Worm (Caenorhabditis elegans) whole organism, L1 larva: Measurements from ENCODE around the gene F59G1.8.

Experiments used
- C04F5.9 ChIP-seq: sonication (generic microtip); optimal IDR thresholded peaks from 2 replicates; lab custom pipeline; 2016; ENCODE audit warnings: missing genetic modification characterization, missing compliant biosample characterization
- C16A3.4 ChIP-seq: fragments of 150-350 bp; optimal IDR thresholded peaks from 2 replicates; lab custom pipeline; 2014; ENCODE audit warnings: missing biosample characterization, missing genetic modification characterization
- aha-1 ChIP-seq: fragments of 150-350 bp; optimal IDR thresholded peaks from 2 replicates; lab custom pipeline; 2014; ENCODE audit warnings: missing biosample characterization, missing genetic modification characterization
- alr-1 ChIP-seq: fragments of 200-800 bp; sonication (Bioruptor generic); optimal IDR thresholded peaks from 2 replicates; lab custom pipeline; 2018; ENCODE audit warnings: borderline replicate concordance, mild to moderate bottlenecking, missing genetic modification characterization, missing compliant biosample characterization
- ama-1 ChIP-seq: fragments of 150-350 bp; optimal IDR thresholded peaks from 2 replicates; lab custom pipeline; 2014
- blmp-1 ChIP-seq: fragments of 150-350 bp; optimal IDR thresholded peaks from 2 replicates; lab custom pipeline; 2014; ENCODE audit warnings: missing biosample characterization, missing genetic modification characterization
- ceh-63 ChIP-seq: fragments of 200-800 bp; sonication (Bioruptor generic); optimal IDR thresholded peaks from 2 replicates; lab custom pipeline; 2018; ENCODE audit warnings: mild to moderate bottlenecking, missing genetic modification characterization, missing compliant biosample characterization
- ceh-8 ChIP-seq: fragments of 200-800 bp; sonication (Bioruptor generic); optimal IDR thresholded peaks from 2 replicates; lab custom pipeline; 2018; ENCODE audit warnings: mild to moderate bottlenecking, missing genetic modification characterization, moderate library complexity, missing compliant biosample characterization
- ceh-82 ChIP-seq, 3 experiments: fragments of 150-350 bp in 1 of 3; sonication (generic microtip) in 2 of 3; optimal IDR thresholded peaks; 2 replicates each; lab custom pipeline; 2014 to 2017; ENCODE audit warnings: missing biosample characterization in 3 of 3, missing genetic modification characterization in 3 of 3
- ceh-90 ChIP-seq: sonication (generic microtip); optimal IDR thresholded peaks from 2 replicates; lab custom pipeline; 2016; ENCODE audit warnings: missing genetic modification characterization, missing compliant biosample characterization
- ces-1 ChIP-seq: fragments of 150-350 bp; optimal IDR thresholded peaks from 2 replicates; lab custom pipeline; 2014; ENCODE audit warnings: missing biosample characterization, missing genetic modification reagents, missing genetic modification characterization
- efl-1 ChIP-seq, 4 experiments: fragments of 150-350 bp; optimal IDR thresholded peaks in 3 of 4; peaks in 1 of 4; 1 replicate in 1 of 4; 2 replicates in 3 of 4; lab custom pipeline; 2014; ENCODE audit warnings: missing biosample characterization in 2 of 4, missing genetic modification characterization in 2 of 4, missing genetic modification reagents in 2 of 4
- efl-3 ChIP-seq: fragments of 200-800 bp; sonication (Bioruptor generic); optimal IDR thresholded peaks from 2 replicates; lab custom pipeline; 2018; ENCODE audit warnings: mild to moderate bottlenecking, missing genetic modification characterization, missing compliant biosample characterization
- egl-13 ChIP-seq: sonication (generic microtip); optimal IDR thresholded peaks from 2 replicates; lab custom pipeline; 2016; ENCODE audit warnings: missing genotype, missing genetic modification reagents, missing genetic modification characterization, missing compliant biosample characterization
- egl-27 ChIP-seq, 2 experiments: fragments of 150-350 bp in 1 of 2; sonication (generic microtip); optimal IDR thresholded peaks; 3 replicates each; lab custom pipeline; 2017 to 2018; ENCODE audit warnings: missing biosample characterization in 2 of 2, missing genetic modification characterization in 2 of 2, missing genetic modification reagents in 2 of 2
- elt-2 ChIP-seq: sonication (generic microtip); optimal IDR thresholded peaks from 2 replicates; lab custom pipeline; 2016; ENCODE audit warnings: missing genetic modification characterization, mild to moderate bottlenecking, inconsistent platforms, missing compliant biosample characterization, missing genetic modification reagents
- elt-3 ChIP-seq, 6 experiments: fragments of 150-350 bp in 1 of 6; sonication (generic microtip); optimal IDR thresholded peaks; 2 replicates each; lab custom pipeline; 2017 to 2018; ENCODE audit warnings: missing biosample characterization in 6 of 6, missing genetic modification characterization in 6 of 6, inconsistent platforms in 1 of 6
- ets-5 ChIP-seq: fragments of 200-800 bp; sonication (Bioruptor generic); IDR thresholded peaks from 2 replicates; pipeline ENCODE4 v1.3.6; 2022; ENCODE audit warnings: missing genetic modification characterization, missing compliant biosample characterization
- fkh-4 ChIP-seq: sonication (generic microtip); optimal IDR thresholded peaks from 2 replicates; lab custom pipeline; 2016; ENCODE audit warnings: missing compliant biosample characterization, missing genetic modification characterization, borderline replicate concordance
- fkh-8 ChIP-seq: sonication (generic microtip); optimal IDR thresholded peaks from 2 replicates; lab custom pipeline; 2016; ENCODE audit warnings: mild to moderate bottlenecking, missing genetic modification characterization, missing compliant biosample characterization
- fos-1 ChIP-seq: fragments of 150-350 bp; optimal IDR thresholded peaks from 2 replicates; lab custom pipeline; 2014; ENCODE audit warnings: missing biosample characterization, missing genetic modification characterization
- hpl-2 ChIP-seq: fragments of 150-350 bp; optimal IDR thresholded peaks from 2 replicates; lab custom pipeline; 2014; ENCODE audit warnings: missing biosample characterization, missing genetic modification reagents, missing genetic modification characterization
- irx-1 ChIP-seq: sonication (generic microtip); optimal IDR thresholded peaks from 2 replicates; lab custom pipeline; 2016; ENCODE audit warnings: missing genetic modification characterization, missing compliant biosample characterization
- isw-1 ChIP-seq: fragments of 200-800 bp; sonication (Bioruptor generic); IDR thresholded peaks from 2 replicates; pipeline ENCODE4 v1.3.6; 2022; ENCODE audit warnings: missing genetic modification characterization, missing compliant biosample characterization
- jun-1 ChIP-seq: fragments of 150-350 bp; optimal IDR thresholded peaks from 2 replicates; lab custom pipeline; 2014; ENCODE audit warnings: missing biosample characterization, missing genetic modification reagents, missing genetic modification characterization
- lin-14 ChIP-seq: fragments of 200-800 bp; sonication (Bioruptor generic); optimal IDR thresholded peaks from 2 replicates; lab custom pipeline; 2018; ENCODE audit warnings: mild to moderate bottlenecking, missing genetic modification characterization, moderate library complexity, missing compliant biosample characterization
- lin-15B ChIP-seq: fragments of 150-350 bp; sonication (generic microtip); optimal IDR thresholded peaks from 3 replicates; lab custom pipeline; 2014; ENCODE audit warnings: missing biosample characterization, missing genetic modification characterization
- lin-35 ChIP-seq, 2 experiments: fragments of 150-350 bp; optimal IDR thresholded peaks; 2 replicates each; lab custom pipeline; 2014; ENCODE audit warnings: missing biosample characterization in 2 of 2, missing genetic modification characterization in 2 of 2, missing genetic modification reagents in 2 of 2
- lin-39 ChIP-seq: fragments of 150-350 bp; optimal IDR thresholded peaks from 2 replicates; lab custom pipeline; 2014; ENCODE audit warnings: missing biosample characterization, missing genetic modification reagents, missing genetic modification characterization
- mef-2 ChIP-seq: fragments of 150-350 bp; optimal IDR thresholded peaks from 2 replicates; lab custom pipeline; 2014; ENCODE audit warnings: missing biosample characterization, missing genetic modification characterization
- nhr-28 ChIP-seq: fragments of 150-350 bp; optimal IDR thresholded peaks from 2 replicates; lab custom pipeline; 2014; ENCODE audit warnings: missing biosample characterization, missing genetic modification characterization
- nhr-47 ChIP-seq: sonication (generic microtip); optimal IDR thresholded peaks from 2 replicates; lab custom pipeline; 2016; ENCODE audit warnings: mild to moderate bottlenecking, missing genetic modification characterization, moderate library complexity, missing compliant biosample characterization
- nhr-84 ChIP-seq: sonication (generic microtip); optimal IDR thresholded peaks from 2 replicates; lab custom pipeline; 2017; ENCODE audit warnings: missing biosample characterization, missing genetic modification characterization
- nhr-90 ChIP-seq: sonication (generic microtip); optimal IDR thresholded peaks from 2 replicates; lab custom pipeline; 2016; ENCODE audit warnings: mild to moderate bottlenecking, missing genetic modification characterization, missing compliant biosample characterization; ENCODE audit not compliant: poor library complexity
- rnt-1 ChIP-seq: sonication (generic microtip); optimal IDR thresholded peaks from 2 replicates; lab custom pipeline; 2016; ENCODE audit warnings: mild to moderate bottlenecking, missing genetic modification characterization, moderate library complexity, missing compliant biosample characterization
- skn-1 ChIP-seq: fragments of 150-350 bp; optimal IDR thresholded peaks from 2 replicates; lab custom pipeline; 2014; ENCODE audit warnings: missing biosample characterization, missing genetic modification characterization
- snpc-4 ChIP-seq: fragments of 150-350 bp; optimal IDR thresholded peaks from 2 replicates; lab custom pipeline; 2014; ENCODE audit warnings: missing biosample characterization, missing genetic modification characterization
- snu-23 ChIP-seq: sonication (generic microtip); optimal IDR thresholded peaks from 2 replicates; lab custom pipeline; 2016; ENCODE audit warnings: missing genetic modification characterization, missing compliant biosample characterization
- sox-4 ChIP-seq: sonication (generic microtip); optimal IDR thresholded peaks from 2 replicates; lab custom pipeline; 2016; ENCODE audit warnings: missing genetic modification characterization, missing compliant biosample characterization
- sptf-1 ChIP-seq: fragments of 150-350 bp; optimal IDR thresholded peaks from 2 replicates; lab custom pipeline; 2014; ENCODE audit warnings: missing biosample characterization, missing genetic modification characterization
- sup-37 ChIP-seq: fragments of 200-800 bp; sonication (Bioruptor generic); optimal IDR thresholded peaks from 2 replicates; lab custom pipeline; 2018; ENCODE audit warnings: mild to moderate bottlenecking, missing genetic modification characterization, missing compliant biosample characterization
- tbx-2 ChIP-seq: sonication (generic microtip); optimal IDR thresholded peaks from 2 replicates; lab custom pipeline; 2016; ENCODE audit warnings: missing genetic modification characterization, missing compliant biosample characterization
- unc-62 ChIP-seq: fragments of 150-350 bp; optimal IDR thresholded peaks from 2 replicates; lab custom pipeline; 2014; ENCODE audit warnings: missing biosample characterization, missing genetic modification reagents, missing genetic modification characterization
- vab-15 ChIP-seq: sonication (generic microtip); optimal IDR thresholded peaks from 2 replicates; lab custom pipeline; 2017; ENCODE audit warnings: missing genotype, mild to moderate bottlenecking, missing genetic modification characterization, missing compliant biosample characterization
- zag-1 ChIP-seq: fragments of 150-350 bp; optimal IDR thresholded peaks from 2 replicates; lab custom pipeline; 2014; ENCODE audit warnings: missing biosample characterization, missing genetic modification characterization
- zip-4 ChIP-seq: fragments of 200-800 bp; sonication (Bioruptor generic); optimal IDR thresholded peaks from 2 replicates; lab custom pipeline; 2018; ENCODE audit warnings: mild to moderate bottlenecking, missing genetic modification characterization, moderate library complexity, missing compliant biosample characterization
- ztf-11 ChIP-seq, 2 experiments: sonication (generic microtip); optimal IDR thresholded peaks; 2 replicates each; lab custom pipeline; 2016 to 2017; ENCODE audit warnings: missing genetic modification characterization in 2 of 2, missing biosample characterization in 1 of 2, missing compliant biosample characterization in 1 of 2

The F59G1.8 gene

DNA sequence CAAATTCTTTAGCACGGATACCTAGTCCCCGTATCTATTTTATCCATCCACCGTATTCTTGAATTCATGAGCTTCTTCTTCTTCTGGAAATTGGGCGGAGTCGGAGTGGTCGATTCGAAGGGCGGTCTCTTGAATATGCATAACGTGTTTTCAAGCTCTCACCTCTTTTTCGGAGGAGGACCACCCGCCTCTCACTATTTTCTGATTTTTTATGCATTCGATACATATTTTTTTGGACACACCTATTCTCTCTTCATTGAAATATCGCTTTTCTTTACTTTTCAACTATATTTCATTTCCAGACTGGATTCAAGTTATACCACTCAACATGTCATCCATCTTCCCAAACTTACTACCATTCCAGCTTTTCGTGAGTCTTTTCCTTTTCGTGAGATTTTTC is 22.1 kb downstream of the F59G1.8 start, which contains the start of gene egl-44:
TSS of gene egl-44 (plus strand) at position 301 of the 400 bp plus-strand sequence.
- TF ChIP-seq ceh-82 (tag; optimal IDR thresholded peaks at IDR 0.05; lab: Kevin White, UChicago), result no peak
- TF ChIP-seq ama-1 (lab: Kevin White, UChicago), result no peak
- TF ChIP-seq ceh-8, result no peak
- TF ChIP-seq egl-27 (tag; optimal IDR thresholded peaks at IDR 0.05; lab: Kevin White, UChicago), result no peak
- no peak for TF ChIP-seq mef-2
- TF ChIP-seq zip-4 (GFP tag; lab: Kevin White, UChicago), result no peak

DNA sequence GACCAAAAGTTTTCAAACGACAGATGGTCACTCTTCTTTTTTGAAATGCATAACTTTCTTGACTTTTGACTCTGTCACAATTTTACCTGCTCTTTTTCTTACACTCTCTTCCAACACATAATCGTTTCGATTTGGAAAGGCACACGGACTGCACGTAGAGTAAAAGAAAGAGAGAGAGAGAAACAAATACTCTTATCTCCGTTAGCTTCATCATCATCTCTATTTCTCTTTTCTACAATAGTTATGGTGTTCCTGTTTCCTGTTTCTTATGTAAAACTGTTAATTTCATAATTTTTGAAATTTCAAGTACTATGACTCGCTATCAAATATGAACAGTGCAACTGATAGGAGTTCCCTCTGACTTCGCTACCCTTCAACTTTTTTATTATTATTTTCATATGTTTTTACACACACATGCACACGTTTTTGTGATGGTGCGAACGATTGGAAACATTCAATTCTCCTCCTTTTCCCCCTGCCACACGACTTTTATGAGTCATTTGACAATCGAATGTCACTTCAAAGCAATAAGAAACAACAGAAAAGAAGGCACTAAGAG is 23.8 kb downstream of the F59G1.8 start:
- TF ChIP-seq jun-1 (tag; lab: Kevin White, UChicago) (peak; percentile 18), lin-14 (peak; percentile 42), lin-39 (tag; lab: Kevin White, UChicago) (no peak), elt-2 (tag; lab: Kevin White, UChicago) (peak; percentile 61), lin-35 (GFP tag; optimal IDR thresholded peaks at IDR 0.05; lab: Kevin White, UChicago) (peak in 1 of 2 experiments; percentile 28), hpl-2 (GFP tag; lab: Kevin White, UChicago) (no peak)

DNA sequence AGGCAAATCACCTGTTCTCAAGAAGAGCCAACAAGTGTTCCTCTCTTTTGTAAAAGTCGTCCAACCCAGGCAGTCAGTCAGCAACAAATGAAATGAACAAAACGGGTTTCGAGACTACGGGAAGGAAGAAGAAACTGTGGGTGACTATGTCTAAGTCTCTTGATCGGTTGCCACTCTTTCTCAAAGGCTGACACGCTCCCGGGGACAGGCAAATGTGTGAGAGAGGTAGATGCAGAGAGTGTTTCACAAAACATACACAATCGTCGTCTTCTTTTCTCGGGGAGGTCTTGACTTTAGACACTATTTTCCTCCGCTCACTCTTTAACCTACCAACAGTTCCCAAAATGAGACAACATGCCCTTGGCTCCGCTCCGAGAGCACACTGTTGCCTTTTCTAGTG is 24.7 kb downstream of the F59G1.8 start:
- TF ChIP-seq rnt-1 (tag; lab: Kevin White, UChicago) (no peak), jun-1 (tag; lab: Kevin White, UChicago) (peak; percentile 19), efl-3 (GFP tag; lab: Kevin White, UChicago) (no peak), ceh-90 (tag; lab: Kevin White, UChicago) (no peak), snu-23 (GFP tag; lab: Kevin White, UChicago) (peak; percentile 36), fkh-8 (tag; lab: Kevin White, UChicago) (no peak), C04F5.9 (tag; lab: Kevin White, UChicago) (no peak), irx-1 (no peak), mef-2 (no peak), unc-62 (GFP tag; lab: Kevin White, UChicago) (no peak), isw-1 (GFP tag; lab: Robert Waterston, UW) (no peak), sox-4 (no peak), nhr-47 (no peak), blmp-1 (tag; lab: Kevin White, UChicago) (peak; percentile 54), ceh-63 (GFP tag; lab: Kevin White, UChicago) (no peak), nhr-84 (tag; lab: Kevin White, UChicago) (no peak), C16A3.4 (tag; lab: Kevin White, UChicago) (peak; percentile 37), lin-14 (peak; percentile 76), fkh-4 (tag; lab: Kevin White, UChicago) (no peak), elt-3 (tag; optimal IDR thresholded peaks at IDR 0.05; lab: Kevin White, UChicago) (peak in 2 of 6 experiments; percentile 12 to 53), fos-1 (tag; lab: Kevin White, UChicago) (no peak), skn-1 (tag; lab: Kevin White, UChicago) (peak; percentile 9), aha-1 (tag; lab: Kevin White, UChicago) (no peak), zip-4 (GFP tag; lab: Kevin White, UChicago) (no peak), ztf-11 (tag; optimal IDR thresholded peaks at IDR 0.05; lab: Kevin White, UChicago) (no peak), ets-5 (no peak), sptf-1 (no peak), snpc-4 (tag; lab: Kevin White, UChicago) (no peak), alr-1 (no peak), ces-1 (GFP tag; lab: Kevin White, UChicago) (no peak), ama-1 (lab: Kevin White, UChicago) (peak; percentile 3), zag-1 (no peak), ceh-82 (tag; optimal IDR thresholded peaks at IDR 0.05; lab: Kevin White, UChicago) (no peak), sup-37 (GFP tag; lab: Kevin White, UChicago) (no peak), vab-15 (no peak), lin-15B (tag; lab: Kevin White, UChicago) (no peak), efl-1 (optimal IDR thresholded peaks at IDR 0.05; lab: Kevin White, UChicago) (peak in 1 of 2 experiments; percentile 15), efl-1 (GFP tag; optimal IDR thresholded peaks at IDR 0.05 in 1 of 2; lab: Kevin White, UChicago) (no peak), tbx-2 (tag; lab: Kevin White, UChicago) (peak; percentile 25), nhr-90 (peak; percentile 14), nhr-28 (tag; lab: Kevin White, UChicago) (no peak), egl-27 (tag; optimal IDR thresholded peaks at IDR 0.05; lab: Kevin White, UChicago) (no peak), egl-13 (tag; lab: Kevin White, UChicago) (no peak)
